Worm (Caenorhabditis elegans): ENCODE results near the gene pezo-1.

DNA sequence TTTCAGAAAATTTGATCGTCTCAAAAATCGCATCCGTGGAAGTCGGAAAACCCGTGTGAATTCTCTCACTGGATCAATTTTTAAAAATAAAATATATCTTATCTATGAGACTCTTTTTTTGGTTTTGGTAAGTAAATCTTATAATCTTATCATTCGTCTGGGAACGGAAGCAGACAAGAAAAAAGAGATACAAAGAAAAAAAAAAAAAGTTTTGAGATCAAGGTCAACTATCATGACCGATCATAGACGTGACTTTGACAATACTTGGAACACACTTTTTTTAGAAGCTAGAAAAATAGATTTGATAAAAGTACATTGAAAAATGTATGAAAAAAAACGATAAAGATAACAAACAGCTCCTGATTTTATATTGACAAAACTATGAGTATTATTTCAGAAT, 10.2 kb upstream of the pezo-1 start:
- TF ChIP-seq zag-1 (tag; optimal IDR thresholded peaks at IDR 0.05) (no peak), ztf-11 (tag; optimal IDR thresholded peaks at IDR 0.05) (no peak), lin-11 (tag; optimal IDR thresholded peaks at IDR 0.05) (no peak), unc-55 (GFP tag; optimal IDR thresholded peaks at IDR 0.05) (no peak), Y55F3AM.14 (GFP tag; optimal IDR thresholded peaks at IDR 0.05) (no peak), mab-5 (tag; optimal IDR thresholded peaks at IDR 0.05) (no peak), nhr-12 (tag; optimal IDR thresholded peaks at IDR 0.05) (no peak), skn-1 (tag; optimal IDR thresholded peaks at IDR 0.05) (no peak), aly-2 (tag; optimal IDR thresholded peaks at IDR 0.05) (no peak), nhr-237 (tag; optimal IDR thresholded peaks at IDR 0.05) (no peak)

All from whole organism, L2 larva.